Worm (Caenorhabditis elegans) whole organism, midembryonic: ENCODE data around the gene aakg-1.

Experiments used
- T22C8.4 ChIP-seq: fragments of 200-800 bp; sonication (Bioruptor generic); IDR thresholded peaks from 2 replicates; pipeline ENCODE4 v1.3.6; 2022; ENCODE audit warnings: missing genetic modification characterization, missing compliant biosample characterization
- cog-1 ChIP-seq: sonication (generic microtip); optimal IDR thresholded peaks from 2 replicates; lab custom pipeline; 2016; ENCODE audit warnings: missing genetic modification characterization, missing compliant biosample characterization
- flt-1 ChIP-seq: fragments of 200-800 bp; sonication (Bioruptor generic); IDR thresholded peaks from 2 replicates; pipeline ENCODE4 v1.3.6; 2022; ENCODE audit warnings: missing genetic modification characterization, missing compliant biosample characterization
- klf-2 ChIP-seq: fragments of 200-800 bp; sonication (Bioruptor generic); conservative IDR thresholded peaks from 2 replicates; pipeline ENCODE4 v1.3.6; 2022; ENCODE audit warnings: missing genetic modification reagents, missing genetic modification characterization, missing compliant biosample characterization
- med-1 ChIP-seq: sonication (generic microtip); optimal IDR thresholded peaks from 2 replicates; lab custom pipeline; 2017; ENCODE audit warnings: missing genetic modification characterization, mild to moderate bottlenecking, missing compliant biosample characterization, antibody characterized with exemption, missing genetic modification reagents; ENCODE audit not compliant: insufficient read depth
- ref-1 ChIP-seq: fragments of 200-800 bp; sonication (Bioruptor generic); conservative IDR thresholded peaks from 2 replicates; pipeline ENCODE4 v1.3.6; 2022; ENCODE audit warnings: missing genetic modification reagents, missing genetic modification characterization, missing compliant biosample characterization
- tab-1 ChIP-seq: fragments of 200-800 bp; sonication (Bioruptor generic); IDR thresholded peaks from 2 replicates; pipeline ENCODE4 v1.3.6; 2022; ENCODE audit warnings: missing genetic modification characterization, missing compliant biosample characterization
- ztf-23 ChIP-seq: fragments of 200-800 bp; sonication (Bioruptor generic); IDR thresholded peaks from 2 replicates; pipeline ENCODE4 v1.3.6; 2022; ENCODE audit warnings: missing genetic modification reagents, missing genetic modification characterization, missing compliant biosample characterization
- ztf-29 ChIP-seq: fragments of 200-800 bp; sonication (Bioruptor generic); IDR thresholded peaks from 2 replicates; pipeline ENCODE4 v1.3.6; 2022; ENCODE audit warnings: missing genetic modification reagents, missing genetic modification characterization, missing compliant biosample characterization

The aakg-1 gene

DNA sequence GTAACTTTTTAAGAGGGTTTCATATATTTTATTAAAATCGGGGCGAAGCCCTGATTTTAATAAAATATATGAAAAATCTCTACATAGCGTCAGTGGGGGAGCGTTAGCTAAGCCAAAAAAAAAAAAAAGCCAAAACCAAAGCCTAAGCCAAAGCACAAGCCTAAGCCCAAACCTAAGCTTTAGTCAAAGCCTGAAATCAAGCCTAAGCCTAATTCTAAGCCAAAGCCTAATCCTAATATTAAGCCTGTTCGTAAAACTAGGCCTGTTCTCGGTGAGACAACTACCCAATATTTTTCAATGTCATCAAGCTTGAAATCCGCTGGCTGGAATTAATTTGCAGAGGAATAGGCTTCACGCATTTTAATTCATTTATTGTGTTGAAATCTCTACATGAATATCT, 20.4 kb upstream of the aakg-1 start:
- TF ChIP-seq tab-1 (GFP tag; lab: Robert Waterston, UW) = no peak
- no peak for TF ChIP-seq ref-1 (GFP tag; lab: Robert Waterston, UW)
- TF ChIP-seq klf-2 (GFP tag; lab: Robert Waterston, UW) = no peak
- no peak for TF ChIP-seq ztf-23 (GFP tag; lab: Robert Waterston, UW)
- no peak for TF ChIP-seq med-1
- TF ChIP-seq flt-1 = no peak

DNA sequence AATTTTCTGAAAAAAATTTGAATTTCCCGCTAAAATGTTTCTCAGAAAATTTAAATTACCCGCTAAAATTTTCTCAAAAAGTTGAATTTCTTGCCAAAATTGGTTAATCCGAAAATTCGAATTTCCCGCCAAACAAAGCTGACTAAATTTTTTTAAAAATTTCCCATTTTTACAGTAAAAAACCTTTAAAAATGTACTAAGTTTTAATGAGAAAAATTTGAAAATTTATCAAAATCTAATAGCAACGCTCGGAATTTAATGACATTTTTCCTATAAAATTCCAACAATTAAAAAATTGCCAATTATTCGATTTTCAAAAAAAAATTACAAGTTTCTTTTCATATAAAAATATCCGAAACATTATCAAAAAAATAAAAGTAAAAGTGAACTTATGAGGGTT, 16.7 kb upstream of the aakg-1 start:
- TF ChIP-seq ref-1 (GFP tag; lab: Robert Waterston, UW) (no peak), klf-2 (GFP tag; lab: Robert Waterston, UW) (no peak), flt-1 (no peak), ztf-29 (no peak), T22C8.4 (GFP tag; lab: Robert Waterston, UW) (no peak), tab-1 (GFP tag; lab: Robert Waterston, UW) (no peak), ztf-23 (GFP tag; lab: Robert Waterston, UW) (no peak), cog-1 (no peak), med-1 (no peak)

DNA sequence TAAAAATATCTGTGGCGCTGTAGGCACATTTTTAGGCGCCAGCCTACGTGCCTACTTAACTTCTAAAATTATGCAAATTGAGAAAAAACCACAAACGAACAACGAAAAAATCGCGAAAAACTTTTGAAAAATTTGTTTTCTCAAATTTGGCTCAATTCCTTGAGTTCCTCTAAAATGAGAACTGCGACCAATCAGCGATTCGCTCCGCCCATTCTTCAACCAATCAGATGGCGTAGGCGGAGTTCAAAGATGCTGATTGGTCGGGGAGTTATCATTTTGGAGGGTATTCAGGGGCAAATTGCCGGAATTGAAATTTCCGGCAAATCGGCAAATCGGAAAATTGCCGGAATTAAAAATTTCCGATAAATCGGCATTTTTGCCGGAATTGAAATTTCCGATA, 10.6 kb upstream of the aakg-1 start:
- TF ChIP-seq klf-2 (GFP tag; lab: Robert Waterston, UW) (no peak), flt-1 (no peak), ztf-23 (GFP tag; lab: Robert Waterston, UW) (0 out of 2 replicates have a peak, but pooled peaks have one; percentile 6)

DNA sequence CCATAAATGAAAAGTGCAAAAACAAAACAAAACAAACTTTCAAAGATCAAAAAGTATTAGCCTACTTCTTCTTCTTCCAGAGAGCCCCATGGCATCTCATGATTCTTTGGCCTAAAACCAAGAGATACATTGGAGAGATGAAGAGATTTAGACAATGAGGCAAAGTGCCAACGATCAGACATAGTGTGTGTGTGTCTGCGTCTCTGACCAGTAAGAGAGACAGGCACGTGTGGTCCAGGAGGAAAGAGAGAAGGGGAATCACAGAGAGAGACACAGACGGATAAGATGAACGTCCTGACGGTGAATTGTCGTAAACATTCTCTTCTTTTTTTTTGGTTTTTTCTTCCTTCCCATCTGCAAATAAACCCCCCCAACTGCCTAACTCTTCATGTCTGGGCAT, 8.3 kb upstream of the aakg-1 start:
- no peak for TF ChIP-seq ztf-23 (GFP tag; lab: Robert Waterston, UW)
- TF ChIP-seq ztf-29 = no peak
- TF ChIP-seq cog-1 = peak; percentile 82
- no peak for TF ChIP-seq med-1
- TF ChIP-seq tab-1 (GFP tag; lab: Robert Waterston, UW) = no peak
- TF ChIP-seq flt-1 = 0 out of 2 replicates have a peak, but pooled peaks have one; percentile 41
- TF ChIP-seq ref-1 (GFP tag; lab: Robert Waterston, UW) = peak; percentile 77
- TF ChIP-seq klf-2 (GFP tag; lab: Robert Waterston, UW) = no peak

DNA sequence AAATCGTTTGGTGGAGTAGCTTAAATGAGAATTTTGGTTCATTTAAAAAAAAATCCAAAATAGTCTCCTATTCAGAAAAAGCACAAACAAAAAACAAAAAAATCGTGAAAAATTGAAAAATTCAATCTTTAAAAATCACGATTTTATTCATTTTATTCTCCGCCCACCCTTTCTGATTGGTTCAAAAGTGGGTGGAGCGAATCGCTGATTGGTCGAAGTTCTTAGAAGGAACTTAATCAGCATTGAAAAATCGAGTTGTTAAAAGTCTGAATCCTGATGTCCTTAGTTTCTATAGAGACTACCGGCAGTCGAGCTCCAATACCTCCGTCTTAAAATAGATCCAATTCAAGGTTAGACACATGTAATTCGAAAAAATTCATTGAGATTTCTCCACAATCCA, 5.3 kb downstream of the aakg-1 start:
- no peak for TF ChIP-seq flt-1
- TF ChIP-seq ref-1 (GFP tag; lab: Robert Waterston, UW) = no peak
- TF ChIP-seq ztf-29 = no peak
- TF ChIP-seq cog-1 = no peak
- no peak for TF ChIP-seq med-1
- TF ChIP-seq tab-1 (GFP tag; lab: Robert Waterston, UW) = no peak

DNA sequence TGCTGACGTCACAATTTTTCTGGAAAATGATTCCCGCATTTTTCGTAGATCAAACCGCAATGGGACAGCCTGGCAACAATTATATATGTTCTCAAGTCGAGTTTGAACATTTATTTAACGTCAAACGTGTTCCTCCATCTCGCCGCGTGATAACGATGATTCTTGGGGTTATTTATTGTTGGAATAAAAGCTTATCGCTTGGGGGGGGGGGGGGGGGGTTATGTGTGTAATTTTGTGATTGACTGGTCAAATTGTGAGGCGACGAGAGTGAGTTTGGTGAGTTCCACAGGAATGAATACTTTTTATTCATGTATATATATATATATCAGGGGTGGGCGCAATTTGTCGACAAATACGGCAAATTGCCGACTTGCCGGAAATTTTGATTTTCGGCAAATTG, 6.2 kb downstream of the aakg-1 start:
- TF ChIP-seq ztf-29 (no peak), klf-2 (GFP tag; lab: Robert Waterston, UW) (no peak), flt-1 (no peak), cog-1 (no peak), T22C8.4 (GFP tag; lab: Robert Waterston, UW) (no peak), med-1 (no peak), ref-1 (GFP tag; lab: Robert Waterston, UW) (no peak), ztf-23 (GFP tag; lab: Robert Waterston, UW) (no peak), tab-1 (GFP tag; lab: Robert Waterston, UW) (no peak)

DNA sequence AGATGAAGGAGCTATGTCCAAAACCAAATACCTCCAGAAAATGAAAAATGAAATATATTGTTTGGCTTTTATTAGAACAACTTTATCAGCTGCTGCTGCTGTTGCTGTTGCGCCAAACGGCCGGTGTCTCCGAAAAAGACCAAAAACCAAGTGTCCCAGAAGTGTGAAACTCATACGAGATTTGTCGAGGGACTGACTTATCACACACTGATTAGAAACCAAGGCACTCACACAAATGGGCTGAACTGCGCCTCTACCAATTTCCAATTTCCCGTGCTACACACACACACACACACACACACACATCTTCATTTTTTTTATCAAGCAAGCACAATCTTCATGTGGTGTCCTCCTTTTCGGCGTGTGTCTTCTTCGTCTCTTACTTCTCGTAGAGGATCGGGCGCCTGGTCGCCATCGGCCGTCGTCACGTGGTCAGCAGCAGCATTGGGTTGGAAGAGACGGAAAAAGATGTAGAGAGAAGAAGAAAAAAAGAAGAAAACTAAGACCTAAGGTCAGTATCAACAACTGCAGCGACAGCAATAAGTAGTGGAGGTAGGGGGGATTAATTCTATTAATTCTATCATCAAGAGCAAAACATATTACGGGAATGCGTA, 7.1 kb downstream of the aakg-1 start:
- TF ChIP-seq flt-1 = no peak
- no peak for TF ChIP-seq ref-1 (GFP tag; lab: Robert Waterston, UW)
- TF ChIP-seq klf-2 (GFP tag; lab: Robert Waterston, UW) = no peak
- no peak for TF ChIP-seq cog-1
- TF ChIP-seq ztf-29 = no peak
- no peak for TF ChIP-seq T22C8.4 (GFP tag; lab: Robert Waterston, UW)
- TF ChIP-seq med-1 = no peak
- no peak for TF ChIP-seq tab-1 (GFP tag; lab: Robert Waterston, UW)
- TF ChIP-seq ztf-23 (GFP tag; lab: Robert Waterston, UW) = no peak

DNA sequence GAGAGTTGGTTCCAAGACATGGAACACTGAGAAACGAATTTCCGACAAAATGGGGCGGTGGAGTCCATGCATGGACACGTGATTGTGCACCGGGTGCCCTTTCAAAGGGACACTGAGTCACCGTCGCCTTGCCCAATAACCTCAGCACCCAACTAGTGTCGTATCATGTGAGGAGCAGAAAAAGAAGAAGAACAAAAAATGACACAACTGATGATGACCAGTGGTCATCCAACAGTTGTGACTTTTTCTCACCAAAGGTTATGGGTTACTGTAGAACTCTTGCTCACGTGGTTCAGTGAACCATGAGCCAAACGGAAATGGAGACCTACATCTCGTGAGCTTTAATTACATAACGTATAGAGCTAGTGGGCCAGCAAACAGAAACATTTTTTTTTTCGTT, 9.4 kb downstream of the aakg-1 start:
- TF ChIP-seq tab-1 (GFP tag; lab: Robert Waterston, UW) (no peak), T22C8.4 (GFP tag; lab: Robert Waterston, UW) (no peak), ztf-29 (no peak), ztf-23 (GFP tag; lab: Robert Waterston, UW) (no peak), med-1 (no peak), klf-2 (GFP tag; lab: Robert Waterston, UW) (no peak), cog-1 (no peak), flt-1 (no peak), ref-1 (GFP tag; lab: Robert Waterston, UW) (no peak)

DNA sequence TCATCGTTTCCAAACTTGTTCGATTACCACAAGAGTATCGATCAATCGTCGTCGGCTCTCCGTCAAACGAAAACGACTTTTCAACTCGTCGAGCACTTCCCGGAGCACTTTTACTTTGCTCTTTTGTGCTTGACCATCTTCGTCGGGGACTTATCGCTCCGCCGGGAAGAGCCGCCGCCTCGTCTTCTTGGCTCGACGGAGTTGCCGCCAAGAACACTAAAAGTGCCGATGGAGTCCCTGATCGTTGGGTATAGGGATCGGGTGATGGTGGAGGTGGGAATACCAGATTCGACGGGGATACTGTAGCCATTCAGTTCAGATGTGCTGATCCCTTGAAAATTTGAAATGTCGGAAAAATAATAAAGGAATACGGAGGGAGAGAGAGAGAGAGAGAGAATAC, 12.4 kb downstream of the aakg-1 start:
- no peak for TF ChIP-seq cog-1
- TF ChIP-seq ztf-29 = no peak
- no peak for TF ChIP-seq flt-1

DNA sequence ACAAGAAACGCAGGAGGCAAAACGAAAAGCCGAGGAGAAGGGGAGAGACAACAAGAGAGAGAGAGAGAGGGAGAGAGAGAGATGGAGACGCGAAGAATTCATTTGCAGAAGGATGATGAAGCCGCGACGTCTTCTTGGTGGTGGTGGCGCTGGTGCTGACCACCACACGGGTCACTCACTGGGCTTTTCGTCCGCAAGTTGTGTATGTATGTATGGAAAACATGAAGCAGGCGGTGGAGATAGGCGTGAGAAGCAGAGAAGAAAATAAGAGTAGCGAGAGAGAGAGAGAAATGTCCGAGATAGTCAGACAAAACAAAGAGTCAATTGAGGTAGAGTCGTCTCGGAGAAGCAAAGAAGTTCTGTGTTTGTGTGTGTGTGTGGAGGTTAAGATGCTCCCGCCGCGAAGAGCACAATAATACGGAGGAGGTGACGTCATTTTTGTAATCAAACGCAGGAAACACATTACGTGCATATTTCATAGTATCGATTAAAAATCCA, 17.1 kb downstream of the aakg-1 start:
- TF ChIP-seq cog-1 (peak; percentile 51), ztf-29 (no peak), T22C8.4 (GFP tag; lab: Robert Waterston, UW) (no peak), klf-2 (GFP tag; lab: Robert Waterston, UW) (no peak), med-1 (no peak), ref-1 (GFP tag; lab: Robert Waterston, UW) (no peak), ztf-23 (GFP tag; lab: Robert Waterston, UW) (no peak), tab-1 (GFP tag; lab: Robert Waterston, UW) (no peak), flt-1 (peak; percentile 47; the same call in 1 of the 2 replicates)

DNA sequence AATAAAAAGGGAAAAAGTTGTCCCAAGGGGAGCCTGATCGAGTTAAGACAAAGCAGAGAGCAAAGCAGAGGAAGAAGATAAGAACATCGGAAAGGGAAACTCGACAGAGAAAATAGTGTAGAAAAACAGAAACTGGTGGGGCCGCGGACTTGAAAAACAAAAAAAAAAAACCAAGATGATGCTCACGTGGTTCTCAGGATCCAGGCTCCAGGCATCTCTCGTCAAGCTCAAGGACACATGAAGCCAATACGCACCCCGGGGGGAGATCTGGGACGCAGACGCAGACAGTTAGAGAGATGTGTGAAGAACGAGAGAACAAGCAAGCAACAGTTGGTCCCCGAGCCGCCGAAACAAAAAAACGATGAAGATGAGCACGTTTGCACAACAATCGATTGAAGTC, 19.1 kb downstream of the aakg-1 start:
- TF ChIP-seq med-1 (no peak), flt-1 (peak; percentile 47; the same call in 1 of the 2 replicates), cog-1 (peak; percentile 11)
